Fruit fly (Drosophila melanogaster) whole organism, embryonic: ENCODE results near the gene Usp30.

Experiments used
- Aef1 ChIP-seq: fragments of 200-800 bp; sonication (Bioruptor generic); IDR thresholded peaks from 3 replicates; pipeline ENCODE4 v1.3.6; 2022; ENCODE audit warnings: missing biosample characterization, missing genetic modification characterization
- Atf3 ChIP-seq: fragments of 200-800 bp; sonication (Bioruptor generic); optimal IDR thresholded peaks from 3 replicates; lab custom pipeline; 2016; ENCODE audit warnings: missing biosample characterization, missing genetic modification characterization
- BtbVII ChIP-seq: fragments of 200-800 bp; sonication (Bioruptor generic); optimal IDR thresholded peaks from 3 replicates; lab custom pipeline; 2017; ENCODE audit warnings: missing biosample characterization, mild to moderate bottlenecking, missing genetic modification characterization
- Bteb2 ChIP-seq: fragments of 200-800 bp; sonication (Bioruptor generic); optimal IDR thresholded peaks from 2 replicates; lab custom pipeline; 2016; ENCODE audit warnings: missing biosample characterization, missing genetic modification characterization
- CG10147 ChIP-seq: fragments of 200-800 bp; sonication (Bioruptor generic); optimal IDR thresholded peaks from 2 replicates; lab custom pipeline; 2019; ENCODE audit warnings: missing biosample characterization, mild to moderate bottlenecking, missing genetic modification characterization, moderate library complexity
- CG10431 ChIP-seq: fragments of 200-800 bp; sonication (Bioruptor generic); optimal IDR thresholded peaks from 3 replicates; lab custom pipeline; 2018; ENCODE audit warnings: missing biosample characterization, mild to moderate bottlenecking, missing genetic modification characterization
- CG10565 ChIP-seq: fragments of 200-800 bp; sonication (Bioruptor generic); optimal IDR thresholded peaks from 3 replicates; lab custom pipeline; 2016; ENCODE audit warnings: missing biosample characterization, mild to moderate bottlenecking, missing genetic modification characterization
- CG1233 ChIP-seq: fragments of 200-800 bp; sonication (Bioruptor generic); optimal IDR thresholded peaks from 4 replicates; lab custom pipeline; 2018; ENCODE audit warnings: missing biosample characterization, mild to moderate bottlenecking, missing genetic modification characterization
- CG12942 ChIP-seq: fragments of 200-800 bp; sonication (Bioruptor generic); optimal IDR thresholded peaks from 3 replicates; lab custom pipeline; 2016; ENCODE audit warnings: missing biosample characterization, missing genetic modification characterization
- CG13296 ChIP-seq: fragments of 200-800 bp; sonication (Bioruptor generic); optimal IDR thresholded peaks from 3 replicates; lab custom pipeline; 2018; ENCODE audit warnings: missing biosample characterization, mild to moderate bottlenecking, missing genetic modification characterization
- CG15011 ChIP-seq: fragments of 200-800 bp; sonication (Bioruptor generic); optimal IDR thresholded peaks from 3 replicates; lab custom pipeline; 2018; ENCODE audit warnings: missing biosample characterization, mild to moderate bottlenecking, missing genetic modification characterization
- CG15601 ChIP-seq: fragments of 200-800 bp; sonication (Bioruptor generic); optimal IDR thresholded peaks from 3 replicates; lab custom pipeline; 2019; ENCODE audit warnings: missing biosample characterization, mild to moderate bottlenecking, missing genetic modification characterization, moderate library complexity
- CG17359 ChIP-seq: fragments of 200-800 bp; sonication (Bioruptor generic); optimal IDR thresholded peaks from 3 replicates; lab custom pipeline; 2018; ENCODE audit warnings: missing biosample characterization, mild to moderate bottlenecking, missing genetic modification characterization, moderate library complexity
- CG31441 ChIP-seq: fragments of 200-800 bp; sonication (Bioruptor generic); IDR thresholded peaks from 2 replicates; pipeline ENCODE4 v1.3.6; 2022; ENCODE audit warnings: missing biosample characterization, missing genetic modification characterization
- CG34376 ChIP-seq: fragments of 200-800 bp; sonication (Bioruptor generic); optimal IDR thresholded peaks from 2 replicates; lab custom pipeline; 2018; ENCODE audit warnings: missing biosample characterization, mild to moderate bottlenecking, missing genetic modification characterization
- CG34422 ChIP-seq: fragments of 200-800 bp; sonication (Bioruptor generic); IDR thresholded peaks from 3 replicates; pipeline ENCODE4 v1.3.6; 2022; ENCODE audit warnings: missing biosample characterization, missing genetic modification characterization
- CG4424 ChIP-seq: fragments of 200-800 bp; sonication (Bioruptor generic); optimal IDR thresholded peaks from 3 replicates; lab custom pipeline; 2016; ENCODE audit warnings: missing biosample characterization, missing genetic modification characterization
- CG7271 ChIP-seq: fragments of 200-800 bp; sonication (Bioruptor generic); optimal IDR thresholded peaks from 2 replicates; lab custom pipeline; 2018; ENCODE audit warnings: missing biosample characterization, mild to moderate bottlenecking, missing genetic modification characterization, moderate library complexity
- CG7372 ChIP-seq: fragments of 200-800 bp; sonication (Bioruptor generic); IDR thresholded peaks from 2 replicates; pipeline ENCODE4 v1.3.6; 2022; ENCODE audit warnings: missing biosample characterization, missing genetic modification characterization
- CHES-1-like ChIP-seq: fragments of 200-800 bp; sonication (Bioruptor generic); optimal IDR thresholded peaks from 2 replicates; lab custom pipeline; 2016; ENCODE audit warnings: missing biosample characterization, missing genetic modification characterization
- D ChIP-seq, 2 experiments: fragments of 200-800 bp in 1 of 2; fragments of >200 bp in 1 of 2; sonication (Bioruptor generic) in 1 of 2; optimal IDR thresholded peaks; 2 replicates in 1 of 2; 3 replicates in 1 of 2; lab custom pipeline; 2017; ENCODE audit warnings: mild to moderate bottlenecking in 1 of 2, missing biosample characterization in 1 of 2, missing genetic modification characterization in 1 of 2, missing genetic modification reagents in 1 of 2
- D19B ChIP-seq: fragments of 200-800 bp; sonication (Bioruptor generic); optimal IDR thresholded peaks from 2 replicates; lab custom pipeline; 2017; ENCODE audit warnings: missing biosample characterization, mild to moderate bottlenecking, missing genetic modification characterization
- Deaf1 ChIP-seq: fragments of 200-800 bp; optimal IDR thresholded peaks from 3 replicates; lab custom pipeline; 2019; ENCODE audit warnings: missing biosample characterization, mild to moderate bottlenecking, missing genetic modification characterization, moderate library complexity
- Dip3 ChIP-seq: fragments of 200-800 bp; sonication (Bioruptor generic); optimal IDR thresholded peaks from 3 replicates; lab custom pipeline; 2016; ENCODE audit warnings: missing biosample characterization, missing genetic modification characterization
- Fer1 ChIP-seq: fragments of 200-800 bp; sonication (Bioruptor generic); optimal IDR thresholded peaks from 2 replicates; lab custom pipeline; 2017; ENCODE audit warnings: missing biosample characterization, mild to moderate bottlenecking, missing genetic modification characterization
- HLH4C ChIP-seq: fragments of 200-800 bp; sonication (Bioruptor generic); IDR thresholded peaks from 3 replicates; pipeline ENCODE4 v1.3.6; 2022; ENCODE audit warnings: missing biosample characterization, missing genetic modification characterization; ENCODE audit not compliant: partially characterized antibody
- HLHmδ ChIP-seq: fragments of 200-800 bp; sonication (Bioruptor generic); optimal IDR thresholded peaks from 2 replicates; lab custom pipeline; 2018; ENCODE audit warnings: missing biosample characterization, mild to moderate bottlenecking, missing genetic modification characterization, moderate library complexity
- MTF-1 ChIP-seq: fragments of 200-800 bp; sonication (Bioruptor generic); optimal IDR thresholded peaks from 2 replicates; lab custom pipeline; 2018; ENCODE audit warnings: missing biosample characterization, mild to moderate bottlenecking, missing genetic modification characterization, borderline replicate concordance
- Meics ChIP-seq: fragments of 200-800 bp; sonication (Bioruptor generic); optimal IDR thresholded peaks from 2 replicates; lab custom pipeline; 2017; ENCODE audit warnings: missing biosample characterization, mild to moderate bottlenecking, missing genetic modification characterization
- Mrtf ChIP-seq: fragments of 200-800 bp; sonication (Bioruptor generic); IDR thresholded peaks from 3 replicates; pipeline ENCODE4 v1.3.6; 2022; ENCODE audit warnings: missing biosample characterization, missing genetic modification characterization
- Nf-YA ChIP-seq: fragments of 200-800 bp; sonication (Bioruptor generic); IDR thresholded peaks from 2 replicates; pipeline ENCODE4 v1.3.6; 2022; ENCODE audit warnings: missing biosample characterization, missing genetic modification characterization
- Scr ChIP-seq: fragments of 200-800 bp; sonication (Bioruptor generic); IDR thresholded peaks from 2 replicates; pipeline ENCODE4 v1.3.6; 2022; ENCODE audit warnings: missing biosample characterization, missing genetic modification characterization; ENCODE audit not compliant: partially characterized antibody
- Sox102F ChIP-seq: fragments of 200-800 bp; sonication (Bioruptor generic); optimal IDR thresholded peaks from 2 replicates; lab custom pipeline; 2018; ENCODE audit warnings: missing biosample characterization, mild to moderate bottlenecking, missing genetic modification characterization, moderate library complexity
- Ssrp ChIP-seq: fragments of 200-800 bp; sonication (Bioruptor generic); optimal IDR thresholded peaks from 2 replicates; lab custom pipeline; 2018; ENCODE audit warnings: missing biosample characterization, mild to moderate bottlenecking, missing genetic modification characterization, moderate library complexity
- aop ChIP-seq: fragments of 200-800 bp; sonication (Bioruptor generic); IDR thresholded peaks from 2 replicates; pipeline ENCODE4 v1.3.6; 2022; ENCODE audit warnings: missing biosample characterization, missing genetic modification characterization
- cas ChIP-seq: fragments of 200-800 bp; sonication (Bioruptor generic); IDR thresholded peaks from 2 replicates; pipeline ENCODE4 v1.3.6; 2022; ENCODE audit warnings: missing biosample characterization, missing genetic modification characterization
- cato ChIP-seq: fragments of 200-800 bp; sonication (Bioruptor generic); optimal IDR thresholded peaks from 2 replicates; lab custom pipeline; 2016; ENCODE audit warnings: missing biosample characterization, missing genetic modification characterization, borderline replicate concordance
- cwo ChIP-seq: fragments of 200-800 bp; sonication (Bioruptor generic); optimal IDR thresholded peaks from 3 replicates; lab custom pipeline; 2017; ENCODE audit warnings: missing biosample characterization, missing genetic modification characterization, mild to moderate bottlenecking, moderate library complexity, missing genetic modification reagents
- da ChIP-seq: fragments of 200-800 bp; sonication (Bioruptor generic); optimal IDR thresholded peaks from 2 replicates; lab custom pipeline; 2016; ENCODE audit warnings: missing biosample characterization, missing genetic modification characterization
- grn ChIP-seq: fragments of 200-800 bp; sonication (Bioruptor generic); optimal IDR thresholded peaks from 3 replicates; lab custom pipeline; 2017; ENCODE audit warnings: missing biosample characterization, missing genetic modification characterization
- ham ChIP-seq: fragments of 200-800 bp; sonication (Bioruptor generic); IDR thresholded peaks from 2 replicates; pipeline ENCODE4 v1.3.6; 2022; ENCODE audit warnings: missing biosample characterization, missing genetic modification characterization
- lov ChIP-seq, 2 experiments: fragments of 200-800 bp in 1 of 2; fragments of >200 bp in 1 of 2; sonication (Bioruptor generic) in 1 of 2; IDR thresholded peaks in 1 of 2; optimal IDR thresholded peaks in 1 of 2; 2 replicates in 1 of 2; 3 replicates in 1 of 2; pipeline versions ENCODE4 v1.3.6 to Lab custom; 2017 to 2022; ENCODE audit warnings: missing biosample characterization in 1 of 2, missing genetic modification characterization in 1 of 2
- oc ChIP-seq: fragments of 200-800 bp; sonication (Bioruptor generic); optimal IDR thresholded peaks from 2 replicates; lab custom pipeline; 2018; ENCODE audit warnings: missing biosample characterization, mild to moderate bottlenecking, missing genetic modification characterization, moderate library complexity
- org-1 ChIP-seq: fragments of 200-800 bp; sonication (Bioruptor generic); optimal IDR thresholded peaks from 2 replicates; lab custom pipeline; 2017; ENCODE audit warnings: missing biosample characterization, missing genetic modification characterization
- shn ChIP-seq: fragments of 200-800 bp; sonication (Bioruptor generic); optimal IDR thresholded peaks from 3 replicates; lab custom pipeline; 2016; ENCODE audit warnings: missing biosample characterization, missing genetic modification characterization
- sqz ChIP-seq: fragments of 200-800 bp; sonication (Bioruptor generic); optimal IDR thresholded peaks from 3 replicates; lab custom pipeline; 2018; ENCODE audit warnings: missing biosample characterization, mild to moderate bottlenecking, missing genetic modification characterization
- zfh1 ChIP-seq: fragments of 200-800 bp; sonication (Bioruptor generic); IDR thresholded peaks from 3 replicates; pipeline ENCODE4 v1.3.6; 2022; ENCODE audit warnings: missing biosample characterization, missing genetic modification characterization

Usp30 gene

dm6 chrX:5895821-5896550 is 16.4 kb upstream of the Usp30 start (continued):
- TF ChIP-seq grn = peak; percentile 50
- peak; percentile 93 for TF ChIP-seq oc (tag; lab: Kevin White, UChicago)
- peak; percentile 76 for TF ChIP-seq CG10431
- 0 out of 2 replicates have a peak, but pooled peaks have one; percentile 37 for TF ChIP-seq ham (GFP tag; lab: Robert Waterston, UW)
- TF ChIP-seq CG34422 (GFP tag; lab: Robert Waterston, UW) = peak; percentile 94
- TF ChIP-seq CG34376 (GFP tag; lab: Kevin White, UChicago) = no peak
- peak; percentile 77 for TF ChIP-seq Bteb2 (GFP tag; lab: Kevin White, UChicago)
- peak; percentile 91 for TF ChIP-seq Mrtf (GFP tag; lab: Robert Waterston, UW)
- TF ChIP-seq org-1 (GFP tag; lab: Kevin White, UChicago) = peak; percentile 84
- no peak for TF ChIP-seq HLHmδ
- peak; percentile 76 for TF ChIP-seq shn (GFP tag; lab: Kevin White, UChicago)
- TF ChIP-seq CG4424 = peak; percentile 92
- no peak for TF ChIP-seq Scr
- TF ChIP-seq BtbVII (GFP tag; lab: Kevin White, UChicago) = peak; percentile 82
- peak; percentile 86 for TF ChIP-seq Aef1 (GFP tag; lab: Robert Waterston, UW)
- TF ChIP-seq lov (optimal IDR thresholded peaks at IDR 0.05; lab: Kevin White, UChicago) = no peak
- TF ChIP-seq lov (GFP tag; IDR thresholded peaks at IDR 0.05; lab: Robert Waterston, UW) = peak; percentile 95
- TF ChIP-seq Dip3 (GFP tag; lab: Kevin White, UChicago) = peak; percentile 70
- TF ChIP-seq D19B (GFP tag; lab: Kevin White, UChicago) = peak; percentile 48
- peak; percentile 75 for TF ChIP-seq CHES-1-like (GFP tag; lab: Kevin White, UChicago)
- TF ChIP-seq cas = peak; percentile 53; the same call in 1 of the 2 replicates
- peak; percentile 73 for TF ChIP-seq cwo (GFP tag; lab: Kevin White, UChicago)
- TF ChIP-seq da = peak; percentile 22
- TF ChIP-seq CG10565 (GFP tag; lab: Kevin White, UChicago) = peak; percentile 73
- TF ChIP-seq Sox102F (GFP tag; lab: Kevin White, UChicago) = peak; percentile 94
- TF ChIP-seq HLH4C (GFP tag; lab: Robert Waterston, UW) = no peak
- TF ChIP-seq CG7271 (tag; lab: Kevin White, UChicago) = peak; percentile 13
- TF ChIP-seq CG31441 (GFP tag; lab: Robert Waterston, UW) = peak; percentile 94
- TF ChIP-seq D (optimal IDR thresholded peaks at IDR 0.05; lab: Kevin White, UChicago) = no peak
- TF ChIP-seq D (GFP tag; optimal IDR thresholded peaks at IDR 0.05; lab: Kevin White, UChicago) = peak; percentile 92
- peak; percentile 82 for TF ChIP-seq Meics (GFP tag; lab: Kevin White, UChicago)
- TF ChIP-seq CG10147 = peak; percentile 67
- peak; percentile 68 for TF ChIP-seq CG13296 (GFP tag; lab: Kevin White, UChicago)
- TF ChIP-seq Atf3 = peak; percentile 83
- TF ChIP-seq CG17359 (tag; lab: Kevin White, UChicago) = peak; percentile 95
- peak; percentile 87 for TF ChIP-seq sqz (GFP tag; lab: Kevin White, UChicago)
- peak; percentile 84 for TF ChIP-seq Fer1
- peak; percentile 86 for TF ChIP-seq CG15601 (tag; lab: Kevin White, UChicago)
- TF ChIP-seq Deaf1 = peak; percentile 50
- peak; percentile 83 for TF ChIP-seq CG1233
- peak; percentile 81; the same call in 1 of the 2 replicates for TF ChIP-seq aop (GFP tag; lab: Robert Waterston, UW)
- TF ChIP-seq CG12942 (GFP tag; lab: Kevin White, UChicago) = peak; percentile 82
- peak; percentile 79 for TF ChIP-seq cato (GFP tag; lab: Kevin White, UChicago)
- peak; percentile 69 for TF ChIP-seq CG15011
- peak; percentile 77 for TF ChIP-seq CG7372 (GFP tag; lab: Robert Waterston, UW)
- TF ChIP-seq MTF-1 (GFP tag; lab: Kevin White, UChicago) = peak; percentile 81
- TF ChIP-seq Nf-YA (GFP tag; lab: Robert Waterston, UW) = peak; percentile 85
- TF ChIP-seq Ssrp (tag; lab: Kevin White, UChicago) = peak; percentile 90
- TF ChIP-seq zfh1 (GFP tag; lab: Robert Waterston, UW) = peak; percentile 96
